Fruit fly (Drosophila melanogaster): ENCODE measurements around the gene CG2321.

CG2321 gene

DNA sequence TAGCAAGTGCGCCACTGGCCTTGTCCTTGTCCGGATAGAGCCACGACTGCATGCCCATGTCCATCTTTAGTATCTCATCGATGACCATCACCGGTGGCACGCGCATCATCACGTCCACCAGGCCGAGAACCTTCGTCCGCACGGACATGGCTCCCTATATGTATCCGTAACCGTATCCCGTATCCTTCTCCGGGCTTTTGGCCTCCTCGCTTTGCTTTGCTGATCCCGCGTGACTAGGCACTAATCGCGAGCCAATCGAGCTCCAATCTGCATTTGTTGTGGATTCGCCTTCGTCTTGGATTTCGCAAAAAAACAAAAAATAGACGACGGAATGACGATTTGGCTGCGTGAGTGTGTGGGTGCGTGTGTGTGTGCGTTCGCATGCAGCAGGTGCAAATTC lies 13.9 kb upstream of the CG2321 start:
- no peak for TF ChIP-seq noc (tag; optimal IDR thresholded peaks at IDR 0.05)

DNA sequence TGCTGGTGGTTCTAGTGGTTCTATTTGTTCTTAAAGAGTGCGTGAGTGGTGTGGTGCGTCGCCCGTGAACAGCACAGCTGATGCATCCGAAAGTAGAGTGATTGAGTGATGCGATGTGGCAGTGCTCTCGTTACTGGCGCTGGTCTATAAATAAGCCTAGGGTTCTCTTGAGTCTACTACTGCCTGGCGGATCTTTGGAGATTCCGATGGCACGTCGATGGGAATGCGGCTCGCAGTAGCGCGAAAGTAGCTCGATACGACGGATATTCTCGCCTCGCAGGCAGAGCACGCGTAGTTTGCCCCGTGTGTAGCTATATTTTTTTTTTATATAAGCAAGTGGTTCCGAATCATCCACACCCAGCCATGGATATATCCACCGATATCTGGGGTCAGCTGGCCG lies 7.2 kb upstream of the CG2321 start:
- TF ChIP-seq noc (tag; optimal IDR thresholded peaks at IDR 0.05) = no peak

dm6 chr3R:29495815-29496214 lies 6.8 kb upstream of the CG2321 start:
- TF ChIP-seq noc (tag; optimal IDR thresholded peaks at IDR 0.05) = no peak

- TF ChIP-seq noc (tag; optimal IDR thresholded peaks at IDR 0.05) = no peak
Observed at dm6 chr3R:29494482-29494881, 5.4 kb upstream of the CG2321 start, which contains the start of gene FipoQ. FipoQ (plus strand) TSS chr3R:29494782.

DNA sequence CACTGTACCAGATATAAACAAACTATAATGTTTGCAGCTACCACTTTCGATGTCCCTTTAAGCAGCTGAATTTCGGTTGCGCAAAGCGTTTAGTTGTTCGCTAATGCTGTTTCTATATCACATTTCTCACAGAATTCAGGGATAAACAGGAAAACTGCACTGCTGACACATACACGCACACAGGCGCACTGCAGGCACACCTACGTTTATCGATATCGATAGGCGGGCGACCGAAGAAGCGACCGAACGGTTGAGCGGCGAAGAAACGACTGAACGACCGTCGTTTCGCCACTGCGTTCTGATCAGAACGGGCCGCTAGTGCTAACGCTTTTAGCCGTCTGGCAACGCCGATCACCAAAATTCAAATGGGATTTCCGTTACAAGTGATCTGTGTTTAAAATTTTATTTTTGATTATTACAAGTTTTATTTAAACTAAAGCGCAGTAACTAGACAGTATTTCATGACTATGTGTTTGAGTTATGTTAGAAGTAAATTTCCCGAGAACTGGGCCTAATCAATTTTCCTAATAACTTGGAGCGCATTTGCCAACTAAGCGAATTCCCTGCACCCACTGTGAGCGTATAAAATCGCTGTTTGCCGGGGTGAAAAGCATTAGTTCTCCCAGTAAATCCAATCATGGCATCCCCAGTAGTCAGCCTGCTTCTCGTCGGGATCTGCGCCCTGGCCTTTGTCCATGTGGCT lies 4.3 kb upstream of the CG2321 start, which contains the start of the genes CG2310 and Diedel:
CG2310 (minus strand) TSS at position 277 of the 703 bp plus-strand sequence.
Diedel (plus strand) TSS at position 611 of the 703 bp plus-strand sequence.
- no peak for TF ChIP-seq noc (tag; optimal IDR thresholded peaks at IDR 0.05)

dm6 chr3R:29490912-29491311 lies 1.8 kb upstream of the CG2321 start, which contains the start of gene Spase12:
Spase12 (minus strand) TSS chr3R:29491150.
- no peak for TF ChIP-seq noc (tag; optimal IDR thresholded peaks at IDR 0.05)

DNA sequence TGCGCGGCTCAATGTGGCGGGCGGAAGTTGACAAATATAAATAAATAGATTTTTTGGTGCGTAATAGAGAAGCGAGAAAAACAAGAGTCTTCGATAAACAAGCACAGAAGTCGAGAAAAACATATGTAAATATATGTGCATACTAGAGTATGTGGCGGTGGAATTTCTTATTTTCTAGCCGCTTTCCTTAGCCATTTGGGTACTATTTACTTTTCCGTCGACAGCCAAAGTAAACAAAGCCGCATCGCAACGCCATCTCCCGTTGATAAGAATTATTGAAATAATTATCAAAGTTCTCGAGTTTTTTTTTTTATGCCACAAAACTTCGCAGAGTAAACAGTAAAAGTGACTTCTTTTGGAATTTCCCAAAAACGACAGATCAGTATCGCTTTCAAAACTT lies 9.1 kb downstream of the CG2321 start:
- TF ChIP-seq noc (tag; optimal IDR thresholded peaks at IDR 0.05) = no peak

- peak; percentile 63 for TF ChIP-seq noc (tag; optimal IDR thresholded peaks at IDR 0.05)
Observed at dm6 chr3R:29478952-29479538, 10.0 kb downstream of the CG2321 start.

DNA sequence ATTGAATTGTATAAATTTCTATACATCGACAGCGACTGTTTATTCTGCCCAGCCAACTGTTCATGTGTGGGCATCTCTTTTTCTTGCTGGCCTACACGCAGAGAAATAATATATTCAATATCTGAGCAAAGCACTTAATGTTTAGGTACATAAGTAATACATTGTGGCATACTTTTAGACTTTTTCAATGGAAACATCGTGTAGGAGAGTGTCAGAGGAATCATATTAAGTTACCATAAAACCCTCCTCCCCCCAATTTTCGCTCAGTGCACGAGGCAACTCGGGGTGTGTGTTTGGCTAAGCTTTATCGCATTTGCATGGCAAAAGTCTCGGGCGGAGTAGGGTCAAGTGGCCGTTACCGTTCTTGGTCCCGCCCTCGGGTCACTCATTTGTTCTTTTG lies 18.9 kb downstream of the CG2321 start:
- TF ChIP-seq noc (tag; optimal IDR thresholded peaks at IDR 0.05) = no peak

DNA sequence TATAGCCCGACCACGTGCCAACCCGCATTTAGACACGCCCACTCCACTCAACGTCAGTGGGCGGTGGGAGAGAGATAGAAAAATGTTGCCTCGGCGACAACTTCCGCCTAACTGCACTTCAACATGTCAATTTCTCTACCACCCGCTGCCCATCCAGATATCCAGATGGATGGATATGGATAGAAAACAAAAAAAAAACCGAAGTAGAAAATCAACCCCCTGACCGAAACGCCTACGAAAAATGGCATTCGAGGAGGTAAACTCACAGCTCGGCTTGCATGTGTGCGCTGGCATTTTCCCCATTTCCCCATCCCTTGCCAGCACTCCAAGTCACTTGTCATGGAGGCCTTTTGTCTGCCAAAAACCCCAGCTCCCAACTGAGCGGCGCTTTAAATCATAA lies 22.3 kb downstream of the CG2321 start:
- no peak for TF ChIP-seq noc (tag; optimal IDR thresholded peaks at IDR 0.05)

dm6 chr3R:29461846-29462245 lies 27.2 kb downstream of the CG2321 start:
- TF ChIP-seq noc (tag; optimal IDR thresholded peaks at IDR 0.05) = no peak

- no peak for TF ChIP-seq noc (tag; optimal IDR thresholded peaks at IDR 0.05)
Observed at dm6 chr3R:29461069-29461468, 28.0 kb downstream of the CG2321 start.

DNA sequence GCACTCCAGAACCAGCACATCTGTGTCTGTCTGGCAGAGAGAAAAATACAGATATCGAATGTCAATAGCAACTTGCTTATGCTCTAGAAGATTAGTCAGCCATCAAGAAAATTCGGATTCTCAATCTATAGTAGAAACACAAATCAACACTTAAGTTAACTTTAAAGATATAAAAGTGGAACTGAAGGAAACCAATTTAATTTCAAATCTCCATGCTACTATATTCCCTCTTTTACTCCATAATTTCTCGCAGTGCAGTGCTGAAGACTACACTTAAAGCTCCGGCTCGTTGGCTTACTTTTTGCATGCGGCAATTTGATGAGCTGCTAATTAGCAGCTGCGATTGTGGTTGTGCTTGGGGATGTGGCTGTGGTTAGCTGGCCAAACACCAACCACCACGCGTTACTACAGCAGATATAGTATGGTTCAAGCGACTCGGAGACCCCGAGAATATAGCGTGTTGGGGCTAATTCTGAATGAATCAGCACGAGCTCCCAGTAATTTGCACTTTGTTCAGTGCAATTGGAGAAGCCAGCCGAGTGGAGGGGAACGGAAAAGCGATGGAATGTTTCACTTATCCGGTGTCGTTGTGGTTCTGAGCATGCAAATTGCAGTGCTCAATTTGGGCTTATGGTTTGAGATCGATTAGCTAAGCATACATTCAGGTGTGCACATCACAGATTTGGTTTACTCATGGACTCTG lies 28.7 kb downstream of the CG2321 start:
- TF ChIP-seq noc (tag; optimal IDR thresholded peaks at IDR 0.05) = no peak

DNA sequence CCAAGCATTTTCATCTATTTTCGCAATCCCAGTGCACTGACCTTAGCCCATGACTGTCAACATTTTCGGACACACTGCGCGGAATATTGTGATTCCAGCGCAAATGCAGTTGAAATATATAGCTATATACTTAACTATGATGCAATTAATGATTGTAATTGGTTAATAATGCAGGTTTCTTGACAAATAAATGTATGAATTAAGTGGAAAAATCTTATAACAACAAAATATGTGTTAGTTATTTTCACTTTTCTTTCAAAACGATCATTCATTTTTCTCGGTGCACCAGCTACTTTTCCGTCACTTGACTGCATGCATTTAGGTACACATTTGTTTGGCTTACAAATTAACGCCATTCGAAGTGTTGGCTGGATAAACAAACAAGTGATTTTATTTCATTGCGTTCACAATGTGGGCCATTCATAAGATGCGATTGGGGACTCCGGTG lies 30.4 kb downstream of the CG2321 start:
- TF ChIP-seq noc (tag; optimal IDR thresholded peaks at IDR 0.05) = no peak

- TF ChIP-seq noc (tag; optimal IDR thresholded peaks at IDR 0.05) = no peak
Observed at dm6 chr3R:29457779-29458382, 31.2 kb downstream of the CG2321 start.

dm6 chr3R:29457215-29457614 lies 31.9 kb downstream of the CG2321 start:
- TF ChIP-seq noc (tag; optimal IDR thresholded peaks at IDR 0.05) = no peak

All from whole organism, larva.